Fruit fly (Drosophila melanogaster): ENCODE measurements around the gene Cbp80.

Cbp80 gene

DNA sequence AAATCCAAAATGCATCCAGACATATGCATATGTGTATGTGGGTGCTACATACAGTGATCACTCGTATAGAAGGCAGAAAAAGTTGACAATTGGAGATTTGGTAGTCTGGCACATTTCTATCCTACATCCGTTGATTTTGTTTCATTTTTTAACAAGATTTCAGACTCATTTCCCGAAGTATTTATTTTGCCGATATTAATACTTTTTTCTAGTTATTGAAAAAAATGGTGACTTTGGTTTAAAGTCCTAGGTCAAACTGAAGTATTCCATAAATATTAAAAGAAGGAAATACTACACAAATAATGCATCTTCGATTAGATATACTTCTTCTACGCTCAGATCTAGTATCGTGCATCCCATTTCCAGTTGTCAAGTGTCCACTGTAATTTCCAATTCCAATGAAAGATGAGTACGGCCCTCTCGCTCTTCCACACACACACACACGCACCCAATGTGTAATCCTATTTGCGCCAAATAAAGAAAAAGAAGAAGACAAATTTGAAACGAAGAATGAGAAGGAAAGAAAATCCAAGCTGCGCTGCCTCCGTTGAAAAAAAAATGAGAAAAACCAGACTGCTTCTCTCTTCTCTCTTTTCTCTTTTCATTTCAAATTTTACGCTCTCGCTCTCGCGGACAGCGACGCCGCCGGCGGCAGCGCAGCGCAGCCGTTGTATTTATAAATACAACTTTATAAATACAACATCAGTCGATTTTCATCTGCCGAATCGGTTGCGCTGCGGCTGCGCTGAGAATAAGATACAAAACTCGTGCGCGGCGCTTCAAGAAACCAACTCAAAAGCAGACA lies 32.7 kb upstream of the Cbp80 start, which contains the start of gene peb (continued):
- TF ChIP-seq CG7357 (GFP tag; IDR thresholded peaks at IDR 0.05) (no peak; the same call in 2 of the 3 replicates), HmgD (GFP tag; optimal IDR thresholded peaks at IDR 0.05) (no peak), CG12219 (GFP tag; optimal IDR thresholded peaks at IDR 0.05) (no peak), dati (GFP tag; IDR thresholded peaks at IDR 0.05) (no peak), NC2α (GFP tag; optimal IDR thresholded peaks at IDR 0.05) (no peak), CG15479 (GFP tag; optimal IDR thresholded peaks at IDR 0.05) (peak; percentile 71), ara (GFP tag; IDR thresholded peaks at IDR 0.05) (peak; percentile 28; the same call in 1 of the 2 replicates), CG34376 (GFP tag; optimal IDR thresholded peaks at IDR 0.05) (no peak), da (GFP tag; optimal IDR thresholded peaks at IDR 0.05) (no peak), CG31224 (GFP tag; IDR thresholded peaks at IDR 0.05) (no peak), al (GFP tag; IDR thresholded peaks at IDR 0.05) (no peak), CG15696 (tag; optimal IDR thresholded peaks at IDR 0.05) (peak; percentile 76), cas (GFP tag; IDR thresholded peaks at IDR 0.05) (no peak), lab (GFP tag; optimal IDR thresholded peaks at IDR 0.05) (peak; percentile 11), CG8478 (optimal IDR thresholded peaks at IDR 0.05) (no peak), CG6689 (GFP tag; IDR thresholded peaks at IDR 0.05) (peak; percentile 78), CG3726 (GFP tag; IDR thresholded peaks at IDR 0.05) (no peak), Jarid2 (GFP tag; optimal IDR thresholded peaks at IDR 0.05) (peak; percentile 94), Rx (GFP tag; IDR thresholded peaks at IDR 0.05) (no peak), CG30431 (GFP tag; optimal IDR thresholded peaks at IDR 0.05) (peak; percentile 50), YL-1 (GFP tag; optimal IDR thresholded peaks at IDR 0.05) (no peak), zen (tag; optimal IDR thresholded peaks at IDR 0.05) (peak; percentile 55), onecut (GFP tag; IDR thresholded peaks at IDR 0.05) (no peak; the same call in 1 of the 2 replicates), Gsc (GFP tag; IDR thresholded peaks at IDR 0.05) (no peak), CG11695 (GFP tag; IDR thresholded peaks at IDR 0.05) (0 out of 3 replicates have a peak, but pooled peaks have one; percentile 36), prd (optimal IDR thresholded peaks at IDR 0.05) (no peak), prd (GFP tag; IDR thresholded peaks at IDR 0.05) (peak; percentile 81), sd (tag; optimal IDR thresholded peaks at IDR 0.05) (no peak), Aef1 (GFP tag; IDR thresholded peaks at IDR 0.05) (no peak), CG2202 (tag; optimal IDR thresholded peaks at IDR 0.05) (peak; percentile 22), CG18011 (GFP tag; optimal IDR thresholded peaks at IDR 0.05) (no peak), cad (GFP tag; optimal IDR thresholded peaks at IDR 0.05) (no peak), bowl (GFP tag; IDR thresholded peaks at IDR 0.05) (no peak), esg (GFP tag; conservative IDR thresholded peaks at IDR 0.05) (peak; percentile 45), wor (GFP tag; IDR thresholded peaks at IDR 0.05) (0 out of 2 replicates have a peak, but pooled peaks have one; percentile 19), vvl (GFP tag; IDR thresholded peaks at IDR 0.05) (no peak; the same call in 1 of the 2 replicates), Dad (GFP tag; optimal IDR thresholded peaks at IDR 0.05) (peak; percentile 21), Dref (GFP tag; IDR thresholded peaks at IDR 0.05) (no peak), CG2120 (GFP tag; optimal IDR thresholded peaks at IDR 0.05) (no peak), Fer2 (tag; optimal IDR thresholded peaks at IDR 0.05) (no peak), sim (GFP tag; IDR thresholded peaks at IDR 0.05) (no peak), chif (GFP tag; optimal IDR thresholded peaks at IDR 0.05) (peak in 1 of 2 experiments; percentile 77), CG6813 (GFP tag; optimal IDR thresholded peaks at IDR 0.05) (no peak), toy (GFP tag; IDR thresholded peaks at IDR 0.05) (0 out of 2 replicates have a peak, but pooled peaks have one; percentile 16), CG2712 (tag; optimal IDR thresholded peaks at IDR 0.05) (peak; percentile 59), CG4854 (GFP tag; optimal IDR thresholded peaks at IDR 0.05) (no peak), CG8089 (GFP tag; optimal IDR thresholded peaks at IDR 0.05) (peak; percentile 18), chn (GFP tag; optimal IDR thresholded peaks at IDR 0.05) (peak; percentile 64), CG4820 (GFP tag; optimal IDR thresholded peaks at IDR 0.05) (peak; percentile 57), Xbp1 (GFP tag; optimal IDR thresholded peaks at IDR 0.05) (peak; percentile 45), ac (GFP tag; optimal IDR thresholded peaks at IDR 0.05) (peak; percentile 33)
